Worm (Caenorhabditis elegans): ENCODE data around the gene F17E9.5.

DNA sequence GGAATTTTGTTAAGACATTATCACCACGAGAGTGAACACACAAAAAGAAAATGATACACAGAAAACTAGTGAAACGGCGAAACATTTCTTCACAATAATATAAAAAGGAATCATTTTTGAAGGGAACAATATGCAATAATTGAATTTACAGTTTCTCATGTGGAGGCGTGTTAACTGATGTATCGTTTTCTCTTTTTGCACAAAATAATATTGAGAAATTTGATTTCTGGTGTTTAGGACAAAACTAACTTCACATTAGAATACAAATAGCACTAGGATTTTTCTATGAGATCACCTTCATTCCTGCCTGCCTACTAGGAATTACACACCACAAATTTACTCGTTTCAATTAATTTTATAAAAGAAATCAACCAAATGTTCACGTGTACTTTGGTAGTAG lies 12.9 kb downstream of the F17E9.5 start, which contains the start of gene D2096.13:
- TF ChIP-seq B0035.1 (tag; optimal IDR thresholded peaks at IDR 0.05) (no peak), F10E7.11 (tag; optimal IDR thresholded peaks at IDR 0.05) (no peak), lin-26 (GFP tag; IDR thresholded peaks at IDR 0.05) (no peak), him-1 (tag; optimal IDR thresholded peaks at IDR 0.05) (no peak), aptf-3 (GFP tag; IDR thresholded peaks at IDR 0.05) (no peak)
